Worm (Caenorhabditis elegans) whole organism, late embryonic: ENCODE measurements around the gene T22D1.1.

ENCODE experiments used
- ama-1 ChIP-seq: fragments of 150-350 bp; optimal IDR thresholded peaks from 2 replicates; lab custom pipeline; 2014
- ceh-2 ChIP-seq: sonication (generic microtip); optimal IDR thresholded peaks from 2 replicates; lab custom pipeline; 2016; ENCODE audit warnings: missing genotype, missing genetic modification characterization, missing compliant biosample characterization
- elt-2 ChIP-seq: sonication (generic microtip); optimal IDR thresholded peaks from 2 replicates; lab custom pipeline; 2016; ENCODE audit warnings: missing genetic modification reagents, missing genetic modification characterization, missing compliant biosample characterization

- TF ChIP-seq ceh-2 (tag; lab: Kevin White, UChicago) (no peak), ama-1 (no peak), elt-2 (tag; lab: Kevin White, UChicago) (no peak)
Measured at ce11 chrIV:6964508-6964907, 41.3 kb downstream of the T22D1.1 start, which contains the start of gene B0478.3.
